Worm (Caenorhabditis elegans) whole organism, L4/young adult: ENCODE measurements around the gene his-5.

ENCODE experiments used
- dao-5 ChIP-seq: sonication (generic microtip); optimal IDR thresholded peaks from 2 replicates; lab custom pipeline; 2016; ENCODE audit warnings: missing genotype, missing genetic modification characterization, moderate library complexity, missing compliant biosample characterization
- him-1 ChIP-seq: sonication (generic microtip); optimal IDR thresholded peaks from 2 replicates; lab custom pipeline; 2016; ENCODE audit warnings: missing genotype, missing genetic modification reagents, missing genetic modification characterization, missing compliant biosample characterization

- no peak for TF ChIP-seq dao-5 (tag; lab: Kevin White, UChicago)
- TF ChIP-seq him-1 (tag; lab: Kevin White, UChicago): no peak
Observed at ce11 chrV:8495965-8496364, 39.0 kb upstream of the his-5 start.
